Worm (Caenorhabditis elegans) whole organism, L1 larva: Measurements from ENCODE around the gene fbxa-184.

ENCODE experiments used
- egl-27 ChIP-seq, 2 experiments: fragments of 150-350 bp in 1 of 2; sonication (generic microtip); optimal IDR thresholded peaks; 3 replicates each; lab custom pipeline; 2017 to 2018; ENCODE audit warnings: missing biosample characterization in 2 of 2, missing genetic modification characterization in 2 of 2, missing genetic modification reagents in 2 of 2
- pag-3 ChIP-seq: sonication (generic microtip); optimal IDR thresholded peaks from 2 replicates; lab custom pipeline; 2017; ENCODE audit warnings: missing genetic modification characterization, mild to moderate bottlenecking, missing compliant biosample characterization, antibody characterized with exemption, borderline replicate concordance; ENCODE audit not compliant: insufficient read depth

- no peak for TF ChIP-seq pag-3 (tag; lab: Kevin White, UChicago)
- no peak for TF ChIP-seq egl-27 (tag; optimal IDR thresholded peaks at IDR 0.05; lab: Kevin White, UChicago)
Measured at ce11 chrII:1682218-1682617, 27.8 kb upstream of the fbxa-184 start, which contains the start of gene fbxb-26.
